Worm (Caenorhabditis elegans) whole organism, L2 larva: Measurements from ENCODE around the gene C02F5.3.

ENCODE experiments used
- ceh-82 ChIP-seq: fragments of 150-350 bp; optimal IDR thresholded peaks from 2 replicates; lab custom pipeline; 2014; ENCODE audit warnings: missing biosample characterization, missing genetic modification characterization
- ztf-11 ChIP-seq: sonication (generic microtip); optimal IDR thresholded peaks from 2 replicates; lab custom pipeline; 2017; ENCODE audit warnings: missing biosample characterization, missing genetic modification characterization

DNA sequence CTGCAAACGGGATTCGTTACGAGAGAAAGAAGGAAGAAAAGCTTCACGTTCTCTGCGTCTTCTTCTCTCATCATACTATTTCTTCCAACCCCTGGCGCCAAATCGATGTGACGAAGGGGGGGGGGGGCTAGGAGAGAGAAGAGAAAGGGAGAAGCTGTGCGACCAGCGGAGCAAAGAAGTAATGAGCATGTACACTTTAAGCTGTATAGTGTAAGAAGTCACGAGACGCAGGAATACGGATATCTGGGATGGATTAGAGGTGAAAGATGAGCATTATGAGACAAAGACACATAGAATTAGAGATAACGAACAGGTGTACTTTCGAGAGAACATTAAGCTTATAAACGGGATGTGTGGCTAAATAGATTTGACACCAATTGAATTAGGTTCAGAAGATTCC lies 43.9 kb upstream of the C02F5.3 start:
- TF ChIP-seq ceh-82 (tag; lab: Kevin White, UChicago) (no peak), ztf-11 (tag; lab: Kevin White, UChicago) (no peak)
